Worm (Caenorhabditis elegans) whole organism, L1 larva: ENCODE measurements around the gene M110.8.

ENCODE experiments used
- Y116A8C.19 ChIP-seq: sonication (generic microtip); optimal IDR thresholded peaks from 2 replicates; lab custom pipeline; 2016; ENCODE audit warnings: missing compliant biosample characterization, missing genetic modification characterization, borderline replicate concordance
- alr-1 ChIP-seq: fragments of 200-800 bp; sonication (Bioruptor generic); optimal IDR thresholded peaks from 2 replicates; lab custom pipeline; 2018; ENCODE audit warnings: borderline replicate concordance, mild to moderate bottlenecking, missing genetic modification characterization, missing compliant biosample characterization
- ama-1 ChIP-seq: fragments of 150-350 bp; optimal IDR thresholded peaks from 2 replicates; lab custom pipeline; 2014
- blmp-1 ChIP-seq: fragments of 150-350 bp; optimal IDR thresholded peaks from 2 replicates; lab custom pipeline; 2014; ENCODE audit warnings: missing biosample characterization, missing genetic modification characterization
- ceh-8 ChIP-seq: fragments of 200-800 bp; sonication (Bioruptor generic); optimal IDR thresholded peaks from 2 replicates; lab custom pipeline; 2018; ENCODE audit warnings: mild to moderate bottlenecking, missing genetic modification characterization, moderate library complexity, missing compliant biosample characterization
- ceh-82 ChIP-seq, 3 experiments: fragments of 150-350 bp in 1 of 3; sonication (generic microtip) in 2 of 3; optimal IDR thresholded peaks; 2 replicates each; lab custom pipeline; 2014 to 2017; ENCODE audit warnings: missing biosample characterization in 3 of 3, missing genetic modification characterization in 3 of 3
- ceh-90 ChIP-seq: sonication (generic microtip); optimal IDR thresholded peaks from 2 replicates; lab custom pipeline; 2016; ENCODE audit warnings: missing genetic modification characterization, missing compliant biosample characterization
- dpl-1 ChIP-seq, 3 experiments: fragments of 150-350 bp in 2 of 3; sonication (generic microtip) in 1 of 3; optimal IDR thresholded peaks; 2 replicates each; lab custom pipeline; 2014 to 2017; ENCODE audit warnings: missing biosample characterization in 3 of 3, missing genetic modification characterization in 3 of 3, missing genetic modification reagents in 3 of 3
- efl-1 ChIP-seq, 4 experiments: fragments of 150-350 bp; optimal IDR thresholded peaks in 3 of 4; peaks in 1 of 4; 1 replicate in 1 of 4; 2 replicates in 3 of 4; lab custom pipeline; 2014; ENCODE audit warnings: missing biosample characterization in 2 of 4, missing genetic modification characterization in 2 of 4, missing genetic modification reagents in 2 of 4
- efl-3 ChIP-seq: fragments of 200-800 bp; sonication (Bioruptor generic); optimal IDR thresholded peaks from 2 replicates; lab custom pipeline; 2018; ENCODE audit warnings: mild to moderate bottlenecking, missing genetic modification characterization, missing compliant biosample characterization
- egl-13 ChIP-seq: sonication (generic microtip); optimal IDR thresholded peaks from 2 replicates; lab custom pipeline; 2016; ENCODE audit warnings: missing genotype, missing genetic modification reagents, missing genetic modification characterization, missing compliant biosample characterization
- elt-2 ChIP-seq: sonication (generic microtip); optimal IDR thresholded peaks from 2 replicates; lab custom pipeline; 2016; ENCODE audit warnings: missing genetic modification characterization, mild to moderate bottlenecking, inconsistent platforms, missing compliant biosample characterization, missing genetic modification reagents
- ets-5 ChIP-seq: fragments of 200-800 bp; sonication (Bioruptor generic); IDR thresholded peaks from 2 replicates; pipeline ENCODE4 v1.3.6; 2022; ENCODE audit warnings: missing genetic modification characterization, missing compliant biosample characterization
- fkh-10 ChIP-seq: sonication (generic microtip); optimal IDR thresholded peaks from 2 replicates; lab custom pipeline; 2017; ENCODE audit warnings: missing biosample characterization, missing genetic modification reagents, missing genetic modification characterization
- fkh-4 ChIP-seq: sonication (generic microtip); optimal IDR thresholded peaks from 2 replicates; lab custom pipeline; 2016; ENCODE audit warnings: missing compliant biosample characterization, missing genetic modification characterization, borderline replicate concordance
- hlh-17 ChIP-seq: fragments of 200-800 bp; sonication (Bioruptor generic); optimal IDR thresholded peaks from 2 replicates; lab custom pipeline; 2018; ENCODE audit warnings: missing genetic modification characterization, mild to moderate bottlenecking, missing compliant biosample characterization, moderate library complexity, borderline replicate concordance
- jun-1 ChIP-seq: fragments of 150-350 bp; optimal IDR thresholded peaks from 2 replicates; lab custom pipeline; 2014; ENCODE audit warnings: missing biosample characterization, missing genetic modification reagents, missing genetic modification characterization
- lin-35 ChIP-seq, 2 experiments: fragments of 150-350 bp; optimal IDR thresholded peaks; 2 replicates each; lab custom pipeline; 2014; ENCODE audit warnings: missing biosample characterization in 2 of 2, missing genetic modification characterization in 2 of 2, missing genetic modification reagents in 2 of 2
- lir-3 ChIP-seq: sonication (generic microtip); optimal IDR thresholded peaks from 2 replicates; lab custom pipeline; 2016; ENCODE audit warnings: mild to moderate bottlenecking, missing genetic modification characterization, moderate library complexity, missing compliant biosample characterization; ENCODE audit not compliant: poor library complexity
- mdl-1 ChIP-seq, 2 experiments: fragments of 150-350 bp; optimal IDR thresholded peaks; 2 replicates each; lab custom pipeline; 2014 to 2017; ENCODE audit warnings: missing biosample characterization in 2 of 2, missing genetic modification characterization in 2 of 2, inconsistent platforms in 1 of 2
- mef-2 ChIP-seq: fragments of 150-350 bp; optimal IDR thresholded peaks from 2 replicates; lab custom pipeline; 2014; ENCODE audit warnings: missing biosample characterization, missing genetic modification characterization
- nhr-11 ChIP-seq: fragments of 150-350 bp; optimal IDR thresholded peaks from 2 replicates; lab custom pipeline; 2014; ENCODE audit warnings: missing biosample characterization, missing genetic modification characterization
- nhr-12 ChIP-seq: sonication (generic microtip); optimal IDR thresholded peaks from 2 replicates; lab custom pipeline; 2017; ENCODE audit warnings: missing biosample characterization, missing genetic modification characterization
- nhr-19 ChIP-seq: fragments of 200-800 bp; sonication (Bioruptor generic); conservative IDR thresholded peaks from 2 replicates; pipeline ENCODE4 v1.3.6; 2022; ENCODE audit warnings: missing genetic modification characterization, missing compliant biosample characterization
- nhr-20 ChIP-seq: sonication (generic microtip); optimal IDR thresholded peaks from 2 replicates; lab custom pipeline; 2016; ENCODE audit warnings: mild to moderate bottlenecking, missing genetic modification characterization, missing compliant biosample characterization
- nhr-237 ChIP-seq: fragments of 150-350 bp; optimal IDR thresholded peaks from 2 replicates; lab custom pipeline; 2014; ENCODE audit warnings: missing biosample characterization, missing genetic modification characterization
- nhr-47 ChIP-seq: sonication (generic microtip); optimal IDR thresholded peaks from 2 replicates; lab custom pipeline; 2016; ENCODE audit warnings: mild to moderate bottlenecking, missing genetic modification characterization, moderate library complexity, missing compliant biosample characterization
- nhr-71 ChIP-seq: sonication (generic microtip); optimal IDR thresholded peaks from 2 replicates; lab custom pipeline; 2016; ENCODE audit warnings: mild to moderate bottlenecking, missing genetic modification characterization, moderate library complexity, missing compliant biosample characterization
- nhr-76 ChIP-seq: sonication (generic microtip); optimal IDR thresholded peaks from 2 replicates; lab custom pipeline; 2017; ENCODE audit warnings: missing biosample characterization, missing genetic modification characterization
- nhr-77 ChIP-seq: fragments of 150-350 bp; optimal IDR thresholded peaks from 2 replicates; lab custom pipeline; 2014; ENCODE audit warnings: missing biosample characterization, missing genetic modification characterization
- nhr-85 ChIP-seq: sonication (generic microtip); peaks from one replicate; lab custom pipeline; 2016; ENCODE audit warnings: missing genetic modification characterization, inconsistent platforms, missing compliant biosample characterization
- pag-3 ChIP-seq: sonication (generic microtip); optimal IDR thresholded peaks from 2 replicates; lab custom pipeline; 2017; ENCODE audit warnings: missing genetic modification characterization, mild to moderate bottlenecking, missing compliant biosample characterization, antibody characterized with exemption, borderline replicate concordance; ENCODE audit not compliant: insufficient read depth
- rnt-1 ChIP-seq: sonication (generic microtip); optimal IDR thresholded peaks from 2 replicates; lab custom pipeline; 2016; ENCODE audit warnings: mild to moderate bottlenecking, missing genetic modification characterization, moderate library complexity, missing compliant biosample characterization
- skn-1 ChIP-seq: fragments of 150-350 bp; optimal IDR thresholded peaks from 2 replicates; lab custom pipeline; 2014; ENCODE audit warnings: missing biosample characterization, missing genetic modification characterization
- snpc-4 ChIP-seq: fragments of 150-350 bp; optimal IDR thresholded peaks from 2 replicates; lab custom pipeline; 2014; ENCODE audit warnings: missing biosample characterization, missing genetic modification characterization
- sup-37 ChIP-seq: fragments of 200-800 bp; sonication (Bioruptor generic); optimal IDR thresholded peaks from 2 replicates; lab custom pipeline; 2018; ENCODE audit warnings: mild to moderate bottlenecking, missing genetic modification characterization, missing compliant biosample characterization
- unc-62 ChIP-seq: fragments of 150-350 bp; optimal IDR thresholded peaks from 2 replicates; lab custom pipeline; 2014; ENCODE audit warnings: missing biosample characterization, missing genetic modification reagents, missing genetic modification characterization
- vab-15 ChIP-seq: sonication (generic microtip); optimal IDR thresholded peaks from 2 replicates; lab custom pipeline; 2017; ENCODE audit warnings: missing genotype, mild to moderate bottlenecking, missing genetic modification characterization, missing compliant biosample characterization
- xbp-1 ChIP-seq: sonication (generic microtip); optimal IDR thresholded peaks from 2 replicates; lab custom pipeline; 2016; ENCODE audit warnings: missing genetic modification characterization, missing compliant biosample characterization
- zag-1 ChIP-seq: fragments of 150-350 bp; optimal IDR thresholded peaks from 2 replicates; lab custom pipeline; 2014; ENCODE audit warnings: missing biosample characterization, missing genetic modification characterization
- zip-4 ChIP-seq: fragments of 200-800 bp; sonication (Bioruptor generic); optimal IDR thresholded peaks from 2 replicates; lab custom pipeline; 2018; ENCODE audit warnings: mild to moderate bottlenecking, missing genetic modification characterization, moderate library complexity, missing compliant biosample characterization

M110.8 gene

ce11 chrII:8214367-8214766 is 5.0 kb upstream of the M110.8 start, which contains the start of gene M110.10:
M110.10 (minus strand) TSS chrII:8214467.
- TF ChIP-seq xbp-1 (tag; lab: Kevin White, UChicago) = no peak
- no peak for TF ChIP-seq hlh-17 (GFP tag; lab: Kevin White, UChicago)
- no peak for TF ChIP-seq blmp-1
- TF ChIP-seq ceh-82 (tag; optimal IDR thresholded peaks at IDR 0.05; lab: Kevin White, UChicago) = no peak
- no peak for TF ChIP-seq Y116A8C.19 (tag; lab: Kevin White, UChicago)
- no peak for TF ChIP-seq nhr-85 (tag; lab: Kevin White, UChicago)
- no peak for TF ChIP-seq jun-1 (tag; lab: Kevin White, UChicago)
- no peak for TF ChIP-seq nhr-19 (GFP tag; lab: Robert Waterston, UW)
- TF ChIP-seq efl-1 (optimal IDR thresholded peaks at IDR 0.05; lab: Kevin White, UChicago) = no peak
- TF ChIP-seq efl-1 (GFP tag; optimal IDR thresholded peaks at IDR 0.05 in 1 of 2; lab: Kevin White, UChicago) = no peak
- TF ChIP-seq ets-5 (GFP tag; lab: Robert Waterston, UW) = no peak
- no peak for TF ChIP-seq alr-1 (tag; lab: Kevin White, UChicago)
- TF ChIP-seq pag-3 (tag; lab: Kevin White, UChicago) = no peak
- TF ChIP-seq nhr-20 = no peak
- TF ChIP-seq efl-3 (GFP tag; lab: Kevin White, UChicago) = no peak
- TF ChIP-seq nhr-237 (tag; lab: Kevin White, UChicago) = no peak
- TF ChIP-seq zag-1 (tag; lab: Kevin White, UChicago) = no peak
- TF ChIP-seq snpc-4 = no peak

- TF ChIP-seq mef-2 (tag; lab: Kevin White, UChicago) (no peak), mdl-1 (tag; optimal IDR thresholded peaks at IDR 0.05; lab: Kevin White, UChicago) (no peak), vab-15 (no peak), lin-35 (GFP tag; optimal IDR thresholded peaks at IDR 0.05; lab: Kevin White, UChicago) (no peak), sup-37 (GFP tag; lab: Kevin White, UChicago) (no peak), zip-4 (no peak), nhr-76 (tag; lab: Kevin White, UChicago) (no peak), ceh-90 (tag; lab: Kevin White, UChicago) (no peak), nhr-237 (tag; lab: Kevin White, UChicago) (no peak), nhr-47 (tag; lab: Kevin White, UChicago) (no peak), elt-2 (tag; lab: Kevin White, UChicago) (no peak), ets-5 (GFP tag; lab: Robert Waterston, UW) (no peak), nhr-71 (tag; lab: Kevin White, UChicago) (no peak), unc-62 (GFP tag; lab: Kevin White, UChicago) (no peak), fkh-10 (GFP tag; lab: Kevin White, UChicago) (no peak), nhr-77 (tag; lab: Kevin White, UChicago) (no peak), skn-1 (tag; lab: Kevin White, UChicago) (no peak), nhr-11 (tag; lab: Kevin White, UChicago) (no peak), nhr-20 (no peak), ama-1 (lab: Kevin White, UChicago) (no peak)
These were observed 3.3 kb upstream of the M110.8 start, which contains the start of gene twk-3 for ce11 chrII:8212680-8213079. twk-3 (minus strand) TSS chrII:8212780.

ce11 chrII:8205612-8206011 is 3.8 kb downstream of the M110.8 start:
- no peak for TF ChIP-seq lin-35 (GFP tag; optimal IDR thresholded peaks at IDR 0.05; lab: Kevin White, UChicago)
- TF ChIP-seq efl-1 (optimal IDR thresholded peaks at IDR 0.05; lab: Kevin White, UChicago) = no peak
- TF ChIP-seq efl-1 (GFP tag; optimal IDR thresholded peaks at IDR 0.05 in 1 of 2; lab: Kevin White, UChicago) = peak in 1 of 2 experiments; percentile 79
- TF ChIP-seq ceh-8 (GFP tag; lab: Kevin White, UChicago) = no peak
- TF ChIP-seq elt-2 (tag; lab: Kevin White, UChicago) = peak; percentile 30

ce11 chrII:8204039-8204438 is 5.3 kb downstream of the M110.8 start, which contains the start of gene col-76:
col-76 (plus strand) TSS chrII:8204339.
- TF ChIP-seq rnt-1 (no peak), dpl-1 (GFP tag; optimal IDR thresholded peaks at IDR 0.05; lab: Kevin White, UChicago) (no peak), egl-13 (tag; lab: Kevin White, UChicago) (no peak), jun-1 (tag; lab: Kevin White, UChicago) (no peak), efl-1 (optimal IDR thresholded peaks at IDR 0.05; lab: Kevin White, UChicago) (no peak), efl-1 (GFP tag; optimal IDR thresholded peaks at IDR 0.05 in 1 of 2; lab: Kevin White, UChicago) (no peak), fkh-4 (tag; lab: Kevin White, UChicago) (no peak), efl-3 (GFP tag; lab: Kevin White, UChicago) (no peak), nhr-20 (no peak), nhr-12 (tag; lab: Kevin White, UChicago) (no peak), lir-3 (tag; lab: Kevin White, UChicago) (no peak), lin-35 (GFP tag; optimal IDR thresholded peaks at IDR 0.05; lab: Kevin White, UChicago) (no peak)
